Fruit fly (Drosophila melanogaster) Kc167 (cell line): ENCODE data around the gene CG43094.

Source experiments
- Sin3A ChIP-seq: fragments of >200 bp; optimal IDR thresholded peaks from 2 replicates; lab custom pipeline; 2018; ENCODE audit warnings: missing external identifiers
- h ChIP-seq: fragments of >200 bp; optimal IDR thresholded peaks from 3 replicates; lab custom pipeline; 2018; ENCODE audit warnings: missing external identifiers
- psq ChIP-seq: fragments of >200 bp; optimal IDR thresholded peaks from 2 replicates; lab custom pipeline; 2017; ENCODE audit warnings: missing external identifiers

DNA sequence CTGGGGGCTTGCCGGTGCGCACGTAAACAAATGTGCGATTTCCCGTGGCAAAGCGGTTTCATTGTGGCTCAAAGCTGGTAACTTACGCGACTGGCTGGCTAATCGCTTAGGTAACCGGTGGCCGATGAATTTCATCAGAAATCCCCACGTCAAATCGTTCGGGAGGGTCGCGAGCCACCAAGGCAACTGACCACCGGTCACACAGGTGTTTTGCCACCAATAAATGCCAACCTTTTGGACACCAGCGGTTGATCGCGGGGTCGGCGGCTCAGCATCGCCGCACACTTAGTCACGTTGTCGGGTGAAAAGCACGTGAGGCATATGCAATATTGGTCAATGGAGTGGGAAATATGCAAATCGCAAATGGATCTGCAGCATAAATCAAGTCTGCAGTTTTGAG is 5.7 kb upstream of the CG43094 start:
- no peak for TF ChIP-seq Sin3A (lab: Kevin White, UChicago)
- TF ChIP-seq h (lab: Kevin White, UChicago): no peak
- no peak for TF ChIP-seq psq (lab: Kevin White, UChicago)
